Worm (Caenorhabditis elegans) whole organism, L4/young adult: ENCODE measurements around the gene clec-47.

Experiments used
- W03F9.2 ChIP-seq: fragments of 150-350 bp; optimal IDR thresholded peaks from 2 replicates; lab custom pipeline; 2014; ENCODE audit warnings: missing biosample characterization, missing genetic modification characterization
- dao-5 ChIP-seq: sonication (generic microtip); optimal IDR thresholded peaks from 2 replicates; lab custom pipeline; 2016; ENCODE audit warnings: missing genotype, missing genetic modification characterization, moderate library complexity, missing compliant biosample characterization
- him-1 ChIP-seq: sonication (generic microtip); optimal IDR thresholded peaks from 2 replicates; lab custom pipeline; 2016; ENCODE audit warnings: missing genotype, missing genetic modification reagents, missing genetic modification characterization, missing compliant biosample characterization

DNA sequence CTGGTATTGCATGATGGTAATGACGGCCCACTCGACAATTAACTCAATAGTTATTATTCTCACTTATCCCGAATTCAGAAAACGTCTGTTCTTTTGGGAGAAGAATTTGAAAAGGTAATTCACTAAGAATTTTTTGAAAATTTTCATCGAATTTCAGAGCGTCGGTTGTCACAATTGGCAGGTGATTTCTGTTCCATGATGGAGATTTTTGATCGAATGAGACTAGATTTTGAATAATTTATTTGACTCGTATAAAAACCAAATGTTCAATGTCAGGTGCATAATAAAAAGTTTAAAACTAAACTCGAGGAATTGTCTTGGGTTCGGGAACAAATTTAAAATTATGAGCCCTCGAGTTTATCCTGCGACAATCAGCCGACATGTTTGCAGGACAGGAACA, 41.1 kb downstream of the clec-47 start, which contains the start of gene sri-25:
- no peak for TF ChIP-seq him-1 (tag; lab: Kevin White, UChicago)
- TF ChIP-seq W03F9.2 (tag; lab: Kevin White, UChicago), result no peak
- TF ChIP-seq dao-5 (tag; lab: Kevin White, UChicago), result no peak
